Worm (Caenorhabditis elegans): ENCODE data around the gene tofu-6.
A peak's percentile ranks its signal among the peaks of the same experiment; 100 is the strongest.

The tofu-6 gene

ce11 chrII:5389831-5390323 is 31.2 kb upstream of the tofu-6 start, which contains the start of gene ndx-6 (continued):
- TF ChIP-seq mep-1 (tag; optimal IDR thresholded peaks at IDR 0.05), result peak; percentile 92
- no peak for TF ChIP-seq efl-3 (GFP tag; optimal IDR thresholded peaks at IDR 0.05)
- TF ChIP-seq rnt-1 (tag; optimal IDR thresholded peaks at IDR 0.05), result peak; percentile 93
- peak; percentile 83 for TF ChIP-seq unc-130 (tag; optimal IDR thresholded peaks at IDR 0.05)
- peak; percentile 80 for TF ChIP-seq fkh-8 (tag; optimal IDR thresholded peaks at IDR 0.05)
- TF ChIP-seq pax-3 (tag; optimal IDR thresholded peaks at IDR 0.05), result peak; percentile 7
- peak; percentile 39; the same call in 1 of the 2 replicates for TF ChIP-seq mab-9 (GFP tag; IDR thresholded peaks at IDR 0.05)
- TF ChIP-seq nhr-12 (tag; optimal IDR thresholded peaks at IDR 0.05), result no peak
- peak; percentile 64 for TF ChIP-seq nhr-11 (tag; optimal IDR thresholded peaks at IDR 0.05)
- TF ChIP-seq vab-15 (tag; optimal IDR thresholded peaks at IDR 0.05), result no peak
- TF ChIP-seq F16B12.6 (tag; optimal IDR thresholded peaks at IDR 0.05), result peak; percentile 67
- peak; percentile 88 for TF ChIP-seq dsc-1 (tag; optimal IDR thresholded peaks at IDR 0.05)
- no peak for TF ChIP-seq sptf-1 (tag; optimal IDR thresholded peaks at IDR 0.05)
- peak; percentile 64 for TF ChIP-seq egl-13 (tag; optimal IDR thresholded peaks at IDR 0.05)
- no peak for TF ChIP-seq C34B4.2 (tag; optimal IDR thresholded peaks at IDR 0.05)
- no peak for TF ChIP-seq nhr-84 (tag; optimal IDR thresholded peaks at IDR 0.05)
- TF ChIP-seq Y116A8C.19 (tag; optimal IDR thresholded peaks at IDR 0.05; ENCODE audit: borderline replicate concordance), result no peak
- peak; percentile 33 for TF ChIP-seq C04F5.9 (tag; optimal IDR thresholded peaks at IDR 0.05)
- peak; percentile 76 for TF ChIP-seq unc-86 (tag; optimal IDR thresholded peaks at IDR 0.05)
- TF ChIP-seq nhr-85 (tag), result peak; percentile 93
- TF ChIP-seq efl-1 (optimal IDR thresholded peaks at IDR 0.05), result peak; percentile 92 to 99
- peak; percentile 98 to 100 for TF ChIP-seq efl-1 (GFP tag; optimal IDR thresholded peaks at IDR 0.05 in 1 of 2)
- TF ChIP-seq nhr-28 (tag; optimal IDR thresholded peaks at IDR 0.05), result no peak
- no peak for TF ChIP-seq ceh-88 (GFP tag; IDR thresholded peaks at IDR 0.05)
- TF ChIP-seq hlh-17 (GFP tag; optimal IDR thresholded peaks at IDR 0.05; ENCODE audit: borderline replicate concordance), result no peak
- no peak for TF ChIP-seq pag-3 (tag; optimal IDR thresholded peaks at IDR 0.05; ENCODE audit: borderline replicate concordance, insufficient read depth)
- TF ChIP-seq lin-15B (tag; optimal IDR thresholded peaks at IDR 0.05), result peak; percentile 59
- TF ChIP-seq dpl-1 (GFP tag; optimal IDR thresholded peaks at IDR 0.05), result peak; percentile 99
- TF ChIP-seq elt-3 (tag; optimal IDR thresholded peaks at IDR 0.05), result peak in 2 of 6 experiments; percentile 73 to 87
- peak; percentile 81 for TF ChIP-seq blmp-1 (tag; optimal IDR thresholded peaks at IDR 0.05)
- no peak for TF ChIP-seq tlp-1 (tag; optimal IDR thresholded peaks at IDR 0.05)
- TF ChIP-seq zag-1 (tag; optimal IDR thresholded peaks at IDR 0.05), result no peak

DNA sequence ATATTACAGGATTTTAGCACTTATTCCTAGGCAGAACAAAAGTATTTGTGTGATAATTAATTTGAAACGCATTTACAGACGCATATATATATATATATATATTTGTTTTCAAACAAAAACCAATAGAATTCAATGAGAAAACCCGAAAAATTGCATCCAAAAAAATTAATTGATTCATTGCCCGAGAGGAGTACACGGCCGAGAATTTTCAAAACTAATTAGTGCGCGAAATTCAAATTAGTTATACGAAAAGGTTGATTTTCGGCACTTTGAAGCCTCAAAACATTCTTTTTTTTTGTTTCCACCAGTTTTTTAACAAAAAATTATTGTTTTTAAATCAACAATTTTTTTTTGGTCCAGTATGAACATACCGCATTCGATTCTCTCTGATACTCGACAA is 29.6 kb upstream of the tofu-6 start:
- TF ChIP-seq ztf-11 (tag; optimal IDR thresholded peaks at IDR 0.05), result no peak
- TF ChIP-seq efl-1 (optimal IDR thresholded peaks at IDR 0.05), result peak; percentile 28 to 45
- peak; percentile 46 to 89 for TF ChIP-seq efl-1 (GFP tag; optimal IDR thresholded peaks at IDR 0.05 in 1 of 2)
- TF ChIP-seq mab-9 (GFP tag; IDR thresholded peaks at IDR 0.05), result no peak
- TF ChIP-seq ceh-90 (tag; optimal IDR thresholded peaks at IDR 0.05), result no peak
- peak in 2 of 3 experiments; percentile 13 to 48 for TF ChIP-seq dpl-1 (GFP tag; optimal IDR thresholded peaks at IDR 0.05)
- no peak for TF ChIP-seq sptf-1 (tag; optimal IDR thresholded peaks at IDR 0.05)
- TF ChIP-seq C16A3.4 (tag; optimal IDR thresholded peaks at IDR 0.05), result no peak
- TF ChIP-seq lin-39 (tag; optimal IDR thresholded peaks at IDR 0.05), result no peak
- TF ChIP-seq fos-1 (tag; optimal IDR thresholded peaks at IDR 0.05), result no peak
- peak in 1 of 2 experiments; percentile 3 for TF ChIP-seq lin-35 (GFP tag; optimal IDR thresholded peaks at IDR 0.05)
- TF ChIP-seq nhr-19 (GFP tag; conservative IDR thresholded peaks at IDR 0.05), result no peak
- no peak for TF ChIP-seq nhr-47 (tag; optimal IDR thresholded peaks at IDR 0.05)

DNA sequence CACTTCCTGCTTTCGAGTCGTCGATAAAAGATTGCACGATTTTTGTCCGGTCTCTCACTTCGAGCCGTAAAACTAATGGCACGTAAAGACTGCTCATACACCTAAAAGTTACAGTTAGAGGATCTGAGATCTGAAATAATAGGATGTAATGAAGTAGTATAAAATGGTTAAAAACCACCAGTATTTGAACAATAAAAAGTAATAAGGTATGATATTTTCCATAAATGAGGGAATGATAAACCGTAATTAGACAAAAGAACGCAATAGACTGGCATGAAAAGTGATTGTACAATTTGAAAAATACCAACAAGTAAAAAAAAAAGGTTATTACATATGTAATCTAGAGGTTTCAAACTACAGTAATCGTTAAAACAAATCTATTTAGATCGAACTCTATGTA is 28.0 kb upstream of the tofu-6 start, which contains the start of gene brap-2:
Gene brap-2 (minus strand): TSS at position 101 of the 400 bp plus-strand sequence.
- TF ChIP-seq ztf-4 (tag; optimal IDR thresholded peaks at IDR 0.05), result no peak

Measured in whole organism, L1 larva.